Fruit fly (Drosophila melanogaster): ENCODE results near the gene CG34164.

CG34164 gene

dm6 chr2L:12045578-12045940 lies 10.6 kb upstream of the CG34164 start:
- no peak for TF ChIP-seq Sox14 (GFP tag; optimal IDR thresholded peaks at IDR 0.05)
- no peak for TF ChIP-seq CG1621 (tag; optimal IDR thresholded peaks at IDR 0.05)
- TF ChIP-seq esn (GFP tag; optimal IDR thresholded peaks at IDR 0.05) = no peak
- TF ChIP-seq Blimp-1 (GFP tag; optimal IDR thresholded peaks at IDR 0.05) = no peak
- TF ChIP-seq CG7368 (GFP tag; optimal IDR thresholded peaks at IDR 0.05) = no peak
- TF ChIP-seq svp (GFP tag) = no peak
- no peak for TF ChIP-seq spab (GFP tag; optimal IDR thresholded peaks at IDR 0.05)
- no peak for TF ChIP-seq eg (GFP tag; IDR thresholded peaks at IDR 0.05)
- TF ChIP-seq CG6792 (GFP tag; optimal IDR thresholded peaks at IDR 0.05) = no peak
- TF ChIP-seq Lpt (GFP tag; optimal IDR thresholded peaks at IDR 0.05) = no peak
- TF ChIP-seq vri (GFP tag; optimal IDR thresholded peaks at IDR 0.05) = no peak
- TF ChIP-seq CG16779 (tag; optimal IDR thresholded peaks at IDR 0.05) = no peak
- TF ChIP-seq fd85E (GFP tag; optimal IDR thresholded peaks at IDR 0.05) = no peak
- no peak for TF ChIP-seq CG11762 (GFP tag; optimal IDR thresholded peaks at IDR 0.05; ENCODE audit: insufficient read depth)
- TF ChIP-seq Eip93F (GFP tag; optimal IDR thresholded peaks at IDR 0.05) = no peak
- TF ChIP-seq dac (GFP tag; optimal IDR thresholded peaks at IDR 0.05) = no peak
- TF ChIP-seq CG32006 (GFP tag; optimal IDR thresholded peaks at IDR 0.05) = no peak
- TF ChIP-seq CG10631 (GFP tag; optimal IDR thresholded peaks at IDR 0.05) = no peak

- peak; percentile 54 for TF ChIP-seq CG8319 (GFP tag; optimal IDR thresholded peaks at IDR 0.05)
- peak; percentile 89 for TF ChIP-seq acj6 (GFP tag; optimal IDR thresholded peaks at IDR 0.05)
- TF ChIP-seq Gug (GFP tag; IDR thresholded peaks at IDR 0.05) = peak; percentile 76
- peak; percentile 89 for TF ChIP-seq CG34406 (GFP tag; optimal IDR thresholded peaks at IDR 0.05)
- TF ChIP-seq fd85E (GFP tag; optimal IDR thresholded peaks at IDR 0.05) = peak; percentile 63
- TF ChIP-seq Eip78C (GFP tag) = peak; percentile 97
- peak; percentile 85 for TF ChIP-seq Eip75B (GFP tag; optimal IDR thresholded peaks at IDR 0.05)
- peak; percentile 87 for TF ChIP-seq OdsH (GFP tag; optimal IDR thresholded peaks at IDR 0.05)
- TF ChIP-seq vri (GFP tag; optimal IDR thresholded peaks at IDR 0.05) = peak; percentile 87
- TF ChIP-seq dac (GFP tag; optimal IDR thresholded peaks at IDR 0.05) = peak; percentile 25
- peak; percentile 31 for TF ChIP-seq CG6854 (GFP tag; optimal IDR thresholded peaks at IDR 0.05)
- TF ChIP-seq CG8119 (GFP tag; IDR thresholded peaks at IDR 0.05) = peak; percentile 89
- peak; percentile 83 for TF ChIP-seq dsx (GFP tag; optimal IDR thresholded peaks at IDR 0.05; ENCODE audit: poor library complexity, severe bottlenecking)
- peak; percentile 82 for TF ChIP-seq CG31627 (GFP tag; optimal IDR thresholded peaks at IDR 0.05)
- TF ChIP-seq CG6163 (GFP tag; IDR thresholded peaks at IDR 0.05) = peak; percentile 91
- TF ChIP-seq Ets21C (GFP tag; optimal IDR thresholded peaks at IDR 0.05) = peak; percentile 79
- TF ChIP-seq salr (GFP tag; optimal IDR thresholded peaks at IDR 0.05) = peak; percentile 28 to 76
- peak; percentile 61 for TF ChIP-seq Sox15 (GFP tag; optimal IDR thresholded peaks at IDR 0.05)
- TF ChIP-seq CG8632 (GFP tag; optimal IDR thresholded peaks at IDR 0.05) = peak; percentile 88
- TF ChIP-seq cyc (GFP tag; optimal IDR thresholded peaks at IDR 0.05) = peak; percentile 80
- peak; percentile 71 for TF ChIP-seq Hr39 (GFP tag; optimal IDR thresholded peaks at IDR 0.05)
- TF ChIP-seq CG16779 (tag; optimal IDR thresholded peaks at IDR 0.05) = peak; percentile 85
- TF ChIP-seq eg (GFP tag; IDR thresholded peaks at IDR 0.05) = peak; percentile 95
- TF ChIP-seq CG11902 (GFP tag; optimal IDR thresholded peaks at IDR 0.05) = peak; percentile 63
- peak; percentile 87 for TF ChIP-seq topi (GFP tag; optimal IDR thresholded peaks at IDR 0.05)
- TF ChIP-seq CG3032 (tag; optimal IDR thresholded peaks at IDR 0.05) = peak; percentile 88
- TF ChIP-seq CG4318 (GFP tag; optimal IDR thresholded peaks at IDR 0.05) = peak; percentile 38
- peak; percentile 76 for TF ChIP-seq CG11294 (GFP tag; IDR thresholded peaks at IDR 0.05)
- TF ChIP-seq Smox (GFP tag; optimal IDR thresholded peaks at IDR 0.05) = peak; percentile 92
- peak; percentile 94 for TF ChIP-seq svp (GFP tag)
- TF ChIP-seq CG7368 (GFP tag; optimal IDR thresholded peaks at IDR 0.05) = peak; percentile 66
- TF ChIP-seq CG15336 (GFP tag; IDR thresholded peaks at IDR 0.05) = peak; percentile 92
- peak; percentile 88 for TF ChIP-seq achi (GFP tag; optimal IDR thresholded peaks at IDR 0.05)
- peak; percentile 91 for TF ChIP-seq Met (GFP tag; optimal IDR thresholded peaks at IDR 0.05)
- peak; percentile 79 for TF ChIP-seq CG11762 (GFP tag; optimal IDR thresholded peaks at IDR 0.05; ENCODE audit: insufficient read depth)
- TF ChIP-seq Lpt (GFP tag; optimal IDR thresholded peaks at IDR 0.05) = peak; percentile 43
- TF ChIP-seq CG9139 (GFP tag; optimal IDR thresholded peaks at IDR 0.05) = peak; percentile 72
- TF ChIP-seq fkh (GFP tag; optimal IDR thresholded peaks at IDR 0.05) = peak; percentile 74
- peak; percentile 93 for TF ChIP-seq CG6792 (GFP tag; optimal IDR thresholded peaks at IDR 0.05)
- TF ChIP-seq Blimp-1 (GFP tag; optimal IDR thresholded peaks at IDR 0.05) = peak; percentile 75
Observed at dm6 chr2L:12045941-12046855, 9.9 kb upstream of the CG34164 start, which contains the start of gene CG6770. CG6770 (minus strand) TSS chr2L:12046118.

All from whole organism, prepupa.